Worm (Caenorhabditis elegans) whole organism, L1 larva: ENCODE data around the gene ubh-4.
A peak's percentile ranks its signal among the peaks of the same experiment; 100 is the strongest.

ENCODE experiments used
- C16A3.4 ChIP-seq: fragments of 150-350 bp; optimal IDR thresholded peaks from 2 replicates; lab custom pipeline; 2014; ENCODE audit warnings: missing biosample characterization, missing genetic modification characterization
- F16B12.6 ChIP-seq: fragments of 150-350 bp; optimal IDR thresholded peaks from 2 replicates; lab custom pipeline; 2014; ENCODE audit warnings: missing biosample characterization, missing genetic modification characterization
- Y116A8C.19 ChIP-seq: sonication (generic microtip); optimal IDR thresholded peaks from 2 replicates; lab custom pipeline; 2016; ENCODE audit warnings: missing compliant biosample characterization, missing genetic modification characterization, borderline replicate concordance
- aha-1 ChIP-seq: fragments of 150-350 bp; optimal IDR thresholded peaks from 2 replicates; lab custom pipeline; 2014; ENCODE audit warnings: missing biosample characterization, missing genetic modification characterization
- alr-1 ChIP-seq: fragments of 200-800 bp; sonication (Bioruptor generic); optimal IDR thresholded peaks from 2 replicates; lab custom pipeline; 2018; ENCODE audit warnings: borderline replicate concordance, mild to moderate bottlenecking, missing genetic modification characterization, missing compliant biosample characterization
- ama-1 ChIP-seq: fragments of 150-350 bp; optimal IDR thresholded peaks from 2 replicates; lab custom pipeline; 2014
- ceh-63 ChIP-seq: fragments of 200-800 bp; sonication (Bioruptor generic); optimal IDR thresholded peaks from 2 replicates; lab custom pipeline; 2018; ENCODE audit warnings: mild to moderate bottlenecking, missing genetic modification characterization, missing compliant biosample characterization
- ceh-8 ChIP-seq: fragments of 200-800 bp; sonication (Bioruptor generic); optimal IDR thresholded peaks from 2 replicates; lab custom pipeline; 2018; ENCODE audit warnings: mild to moderate bottlenecking, missing genetic modification characterization, moderate library complexity, missing compliant biosample characterization
- ceh-82 ChIP-seq, 3 experiments: fragments of 150-350 bp in 1 of 3; sonication (generic microtip) in 2 of 3; optimal IDR thresholded peaks; 2 replicates each; lab custom pipeline; 2014 to 2017; ENCODE audit warnings: missing biosample characterization in 3 of 3, missing genetic modification characterization in 3 of 3
- ceh-88 ChIP-seq: fragments of 200-800 bp; sonication (Bioruptor generic); IDR thresholded peaks from 2 replicates; pipeline ENCODE4 v1.3.6; 2022; ENCODE audit warnings: missing genetic modification characterization, missing compliant biosample characterization
- ces-1 ChIP-seq: fragments of 150-350 bp; optimal IDR thresholded peaks from 2 replicates; lab custom pipeline; 2014; ENCODE audit warnings: missing biosample characterization, missing genetic modification reagents, missing genetic modification characterization
- dpl-1 ChIP-seq, 3 experiments: fragments of 150-350 bp in 2 of 3; sonication (generic microtip) in 1 of 3; optimal IDR thresholded peaks; 2 replicates each; lab custom pipeline; 2014 to 2017; ENCODE audit warnings: missing biosample characterization in 3 of 3, missing genetic modification characterization in 3 of 3, missing genetic modification reagents in 3 of 3
- dsc-1 ChIP-seq: sonication (generic microtip); optimal IDR thresholded peaks from 2 replicates; lab custom pipeline; 2016; ENCODE audit warnings: mild to moderate bottlenecking, missing genetic modification characterization, missing compliant biosample characterization
- egl-13 ChIP-seq: sonication (generic microtip); optimal IDR thresholded peaks from 2 replicates; lab custom pipeline; 2016; ENCODE audit warnings: missing genotype, missing genetic modification reagents, missing genetic modification characterization, missing compliant biosample characterization
- elt-2 ChIP-seq: sonication (generic microtip); optimal IDR thresholded peaks from 2 replicates; lab custom pipeline; 2016; ENCODE audit warnings: missing genetic modification characterization, mild to moderate bottlenecking, inconsistent platforms, missing compliant biosample characterization, missing genetic modification reagents
- ets-5 ChIP-seq: fragments of 200-800 bp; sonication (Bioruptor generic); IDR thresholded peaks from 2 replicates; pipeline ENCODE4 v1.3.6; 2022; ENCODE audit warnings: missing genetic modification characterization, missing compliant biosample characterization
- fkh-10 ChIP-seq: sonication (generic microtip); optimal IDR thresholded peaks from 2 replicates; lab custom pipeline; 2017; ENCODE audit warnings: missing biosample characterization, missing genetic modification reagents, missing genetic modification characterization
- fkh-4 ChIP-seq: sonication (generic microtip); optimal IDR thresholded peaks from 2 replicates; lab custom pipeline; 2016; ENCODE audit warnings: missing compliant biosample characterization, missing genetic modification characterization, borderline replicate concordance
- fkh-8 ChIP-seq: sonication (generic microtip); optimal IDR thresholded peaks from 2 replicates; lab custom pipeline; 2016; ENCODE audit warnings: mild to moderate bottlenecking, missing genetic modification characterization, missing compliant biosample characterization
- fos-1 ChIP-seq: fragments of 150-350 bp; optimal IDR thresholded peaks from 2 replicates; lab custom pipeline; 2014; ENCODE audit warnings: missing biosample characterization, missing genetic modification characterization
- grh-1 ChIP-seq: fragments of 200-800 bp; sonication (Bioruptor generic); IDR thresholded peaks from 2 replicates; pipeline ENCODE4 v1.3.6; 2022; ENCODE audit warnings: missing genetic modification reagents, missing genetic modification characterization, missing compliant biosample characterization
- hlh-17 ChIP-seq: fragments of 200-800 bp; sonication (Bioruptor generic); optimal IDR thresholded peaks from 2 replicates; lab custom pipeline; 2018; ENCODE audit warnings: missing genetic modification characterization, mild to moderate bottlenecking, missing compliant biosample characterization, moderate library complexity, borderline replicate concordance
- hlh-4 ChIP-seq: sonication (generic microtip); optimal IDR thresholded peaks from 2 replicates; lab custom pipeline; 2016; ENCODE audit warnings: mild to moderate bottlenecking, missing genetic modification characterization, missing compliant biosample characterization
- isw-1 ChIP-seq: fragments of 200-800 bp; sonication (Bioruptor generic); IDR thresholded peaks from 2 replicates; pipeline ENCODE4 v1.3.6; 2022; ENCODE audit warnings: missing genetic modification characterization, missing compliant biosample characterization
- jun-1 ChIP-seq: fragments of 150-350 bp; optimal IDR thresholded peaks from 2 replicates; lab custom pipeline; 2014; ENCODE audit warnings: missing biosample characterization, missing genetic modification reagents, missing genetic modification characterization
- lin-13 ChIP-seq: fragments of 150-350 bp; optimal IDR thresholded peaks from 2 replicates; lab custom pipeline; 2014; ENCODE audit warnings: missing biosample characterization, missing genetic modification reagents, missing genetic modification characterization
- lin-15B ChIP-seq: fragments of 150-350 bp; sonication (generic microtip); optimal IDR thresholded peaks from 3 replicates; lab custom pipeline; 2014; ENCODE audit warnings: missing biosample characterization, missing genetic modification characterization
- lin-35 ChIP-seq, 2 experiments: fragments of 150-350 bp; optimal IDR thresholded peaks; 2 replicates each; lab custom pipeline; 2014; ENCODE audit warnings: missing biosample characterization in 2 of 2, missing genetic modification characterization in 2 of 2, missing genetic modification reagents in 2 of 2
- lin-39 ChIP-seq: fragments of 150-350 bp; optimal IDR thresholded peaks from 2 replicates; lab custom pipeline; 2014; ENCODE audit warnings: missing biosample characterization, missing genetic modification reagents, missing genetic modification characterization
- lir-3 ChIP-seq: sonication (generic microtip); optimal IDR thresholded peaks from 2 replicates; lab custom pipeline; 2016; ENCODE audit warnings: mild to moderate bottlenecking, missing genetic modification characterization, moderate library complexity, missing compliant biosample characterization; ENCODE audit not compliant: poor library complexity
- mdl-1 ChIP-seq, 2 experiments: fragments of 150-350 bp; optimal IDR thresholded peaks; 2 replicates each; lab custom pipeline; 2014 to 2017; ENCODE audit warnings: missing biosample characterization in 2 of 2, missing genetic modification characterization in 2 of 2, inconsistent platforms in 1 of 2
- mef-2 ChIP-seq: fragments of 150-350 bp; optimal IDR thresholded peaks from 2 replicates; lab custom pipeline; 2014; ENCODE audit warnings: missing biosample characterization, missing genetic modification characterization
- nhr-19 ChIP-seq: fragments of 200-800 bp; sonication (Bioruptor generic); conservative IDR thresholded peaks from 2 replicates; pipeline ENCODE4 v1.3.6; 2022; ENCODE audit warnings: missing genetic modification characterization, missing compliant biosample characterization
- nhr-28 ChIP-seq: fragments of 150-350 bp; optimal IDR thresholded peaks from 2 replicates; lab custom pipeline; 2014; ENCODE audit warnings: missing biosample characterization, missing genetic modification characterization
- nhr-47 ChIP-seq: sonication (generic microtip); optimal IDR thresholded peaks from 2 replicates; lab custom pipeline; 2016; ENCODE audit warnings: mild to moderate bottlenecking, missing genetic modification characterization, moderate library complexity, missing compliant biosample characterization
- nhr-77 ChIP-seq: fragments of 150-350 bp; optimal IDR thresholded peaks from 2 replicates; lab custom pipeline; 2014; ENCODE audit warnings: missing biosample characterization, missing genetic modification characterization
- nhr-85 ChIP-seq: sonication (generic microtip); peaks from one replicate; lab custom pipeline; 2016; ENCODE audit warnings: missing genetic modification characterization, inconsistent platforms, missing compliant biosample characterization
- nhr-90 ChIP-seq: sonication (generic microtip); optimal IDR thresholded peaks from 2 replicates; lab custom pipeline; 2016; ENCODE audit warnings: mild to moderate bottlenecking, missing genetic modification characterization, missing compliant biosample characterization; ENCODE audit not compliant: poor library complexity
- pag-3 ChIP-seq: sonication (generic microtip); optimal IDR thresholded peaks from 2 replicates; lab custom pipeline; 2017; ENCODE audit warnings: missing genetic modification characterization, mild to moderate bottlenecking, missing compliant biosample characterization, antibody characterized with exemption, borderline replicate concordance; ENCODE audit not compliant: insufficient read depth
- rnt-1 ChIP-seq: sonication (generic microtip); optimal IDR thresholded peaks from 2 replicates; lab custom pipeline; 2016; ENCODE audit warnings: mild to moderate bottlenecking, missing genetic modification characterization, moderate library complexity, missing compliant biosample characterization
- skn-1 ChIP-seq: fragments of 150-350 bp; optimal IDR thresholded peaks from 2 replicates; lab custom pipeline; 2014; ENCODE audit warnings: missing biosample characterization, missing genetic modification characterization
- snu-23 ChIP-seq: sonication (generic microtip); optimal IDR thresholded peaks from 2 replicates; lab custom pipeline; 2016; ENCODE audit warnings: missing genetic modification characterization, missing compliant biosample characterization
- sox-4 ChIP-seq: sonication (generic microtip); optimal IDR thresholded peaks from 2 replicates; lab custom pipeline; 2016; ENCODE audit warnings: missing genetic modification characterization, missing compliant biosample characterization
- sptf-1 ChIP-seq: fragments of 150-350 bp; optimal IDR thresholded peaks from 2 replicates; lab custom pipeline; 2014; ENCODE audit warnings: missing biosample characterization, missing genetic modification characterization
- sup-37 ChIP-seq: fragments of 200-800 bp; sonication (Bioruptor generic); optimal IDR thresholded peaks from 2 replicates; lab custom pipeline; 2018; ENCODE audit warnings: mild to moderate bottlenecking, missing genetic modification characterization, missing compliant biosample characterization
- tlp-1 ChIP-seq: fragments of 150-350 bp; optimal IDR thresholded peaks from 2 replicates; lab custom pipeline; 2014; ENCODE audit warnings: missing biosample characterization, missing genetic modification characterization
- unc-130 ChIP-seq: fragments of 150-350 bp; optimal IDR thresholded peaks from 2 replicates; lab custom pipeline; 2017; ENCODE audit warnings: missing biosample characterization, missing genetic modification characterization, inconsistent platforms
- unc-62 ChIP-seq: fragments of 150-350 bp; optimal IDR thresholded peaks from 2 replicates; lab custom pipeline; 2014; ENCODE audit warnings: missing biosample characterization, missing genetic modification reagents, missing genetic modification characterization
- unc-86 ChIP-seq: sonication (generic microtip); optimal IDR thresholded peaks from 2 replicates; lab custom pipeline; 2016; ENCODE audit warnings: missing genetic modification characterization, missing compliant biosample characterization
- vab-15 ChIP-seq: sonication (generic microtip); optimal IDR thresholded peaks from 2 replicates; lab custom pipeline; 2017; ENCODE audit warnings: missing genotype, mild to moderate bottlenecking, missing genetic modification characterization, missing compliant biosample characterization

The ubh-4 gene

ce11 chrII:8086803-8087202, 47.4 kb upstream of the ubh-4 start, which contains the start of gene K02C4.3 (continued):
- peak; percentile 50 for TF ChIP-seq lir-3 (tag; lab: Kevin White, UChicago)
- peak; percentile 25 for TF ChIP-seq sup-37 (GFP tag; lab: Kevin White, UChicago)
- peak; percentile 77 for TF ChIP-seq nhr-90 (tag; lab: Kevin White, UChicago)
- TF ChIP-seq rnt-1 (tag; lab: Kevin White, UChicago) = peak; percentile 72
- TF ChIP-seq fkh-10 = no peak
- TF ChIP-seq ceh-88 = no peak
- TF ChIP-seq unc-62 (GFP tag; lab: Kevin White, UChicago) = no peak
- peak; percentile 39 for TF ChIP-seq C16A3.4 (tag; lab: Kevin White, UChicago)
- TF ChIP-seq isw-1 (GFP tag; lab: Robert Waterston, UW) = peak; percentile 59
- TF ChIP-seq hlh-4 (tag; lab: Kevin White, UChicago) = no peak
- peak; percentile 87 to 95 for TF ChIP-seq lin-35 (GFP tag; optimal IDR thresholded peaks at IDR 0.05; lab: Kevin White, UChicago)
- TF ChIP-seq ces-1 (GFP tag; lab: Kevin White, UChicago) = no peak
- peak; percentile 4 for TF ChIP-seq pag-3
- TF ChIP-seq ets-5 (GFP tag; lab: Robert Waterston, UW) = no peak
- TF ChIP-seq sptf-1 (tag; lab: Kevin White, UChicago) = no peak
- no peak for TF ChIP-seq alr-1 (tag; lab: Kevin White, UChicago)
- TF ChIP-seq unc-130 (tag; lab: Kevin White, UChicago) = peak; percentile 64
- TF ChIP-seq jun-1 (tag; lab: Kevin White, UChicago) = peak; percentile 39
- TF ChIP-seq mef-2 = no peak
- TF ChIP-seq ceh-82 (tag; optimal IDR thresholded peaks at IDR 0.05; lab: Kevin White, UChicago) = peak; percentile 51 to 66 (median 62)
- peak; percentile 77 for TF ChIP-seq nhr-19 (GFP tag; lab: Robert Waterston, UW)
- TF ChIP-seq ceh-8 (GFP tag; lab: Kevin White, UChicago) = peak; percentile 72
- no peak for TF ChIP-seq ama-1
- TF ChIP-seq ceh-63 (GFP tag; lab: Kevin White, UChicago) = no peak
- no peak for TF ChIP-seq tlp-1 (tag; lab: Kevin White, UChicago)
- TF ChIP-seq aha-1 (tag; lab: Kevin White, UChicago) = no peak
- TF ChIP-seq lin-39 (tag; lab: Kevin White, UChicago) = peak; percentile 60
- TF ChIP-seq snu-23 (GFP tag; lab: Kevin White, UChicago) = peak; percentile 85
- peak; percentile 14 for TF ChIP-seq sox-4
- peak; percentile 35 for TF ChIP-seq unc-86 (tag; lab: Kevin White, UChicago)
- TF ChIP-seq lin-15B (tag; lab: Kevin White, UChicago) = peak; percentile 42
- TF ChIP-seq fkh-8 (tag; lab: Kevin White, UChicago) = peak; percentile 43
- peak; percentile 49 for TF ChIP-seq lin-13 (GFP tag; lab: Kevin White, UChicago)
- no peak for TF ChIP-seq vab-15 (tag; lab: Kevin White, UChicago)
- TF ChIP-seq grh-1 (GFP tag; lab: Robert Waterston, UW) = peak; percentile 37; the same call in 1 of the 2 replicates
- TF ChIP-seq dsc-1 (tag; lab: Kevin White, UChicago) = peak; percentile 78
- TF ChIP-seq fkh-4 = peak; percentile 12
- no peak for TF ChIP-seq Y116A8C.19
- TF ChIP-seq dpl-1 (GFP tag; optimal IDR thresholded peaks at IDR 0.05; lab: Kevin White, UChicago) = peak; percentile 86 to 94 (median 93)
- TF ChIP-seq hlh-17 (GFP tag; lab: Kevin White, UChicago) = no peak
- TF ChIP-seq fos-1 (tag; lab: Kevin White, UChicago) = peak; percentile 31
- peak; percentile 81 for TF ChIP-seq nhr-47 (tag; lab: Kevin White, UChicago)
- TF ChIP-seq nhr-85 (tag; lab: Kevin White, UChicago) = peak; percentile 79
- TF ChIP-seq mdl-1 (tag; optimal IDR thresholded peaks at IDR 0.05; lab: Kevin White, UChicago) = peak in 1 of 2 experiments; percentile 60
- peak; percentile 28 for TF ChIP-seq F16B12.6 (tag; lab: Kevin White, UChicago)
- TF ChIP-seq skn-1 (tag; lab: Kevin White, UChicago) = peak; percentile 77
- peak; percentile 18 for TF ChIP-seq elt-2 (tag; lab: Kevin White, UChicago)
- TF ChIP-seq nhr-28 = no peak
- TF ChIP-seq egl-13 (tag; lab: Kevin White, UChicago) = peak; percentile 44
- TF ChIP-seq nhr-77 (tag; lab: Kevin White, UChicago) = peak; percentile 33
